Worm (Caenorhabditis elegans) whole organism, young adult: ENCODE results near the gene npp-15.
A peak's percentile ranks its signal among the peaks of the same experiment; 100 is the strongest.

Experiments
- C06A6.2 ChIP-seq: fragments of 200-800 bp; sonication (Bioruptor generic); conservative IDR thresholded peaks from 2 replicates; pipeline ENCODE4 v1.3.6; 2022; ENCODE audit warnings: missing genetic modification characterization, missing compliant biosample characterization
- C17E4.6 ChIP-seq: fragments of 200-800 bp; sonication (Bioruptor generic); IDR thresholded peaks from 2 replicates; pipeline ENCODE4 v1.3.6; 2022; ENCODE audit warnings: missing genetic modification reagents, missing genetic modification characterization, missing compliant biosample characterization
- F10E7.11 ChIP-seq: sonication (generic microtip); optimal IDR thresholded peaks from 2 replicates; lab custom pipeline; 2017; ENCODE audit warnings: mild to moderate bottlenecking, missing genetic modification characterization, moderate library complexity, missing compliant biosample characterization
- F23B12.7 ChIP-seq: sonication (generic microtip); optimal IDR thresholded peaks from 2 replicates; lab custom pipeline; 2017; ENCODE audit warnings: missing genetic modification characterization, mild to moderate bottlenecking, missing compliant biosample characterization, antibody characterized with exemption, moderate library complexity; ENCODE audit not compliant: insufficient read depth
- K11D2.4 ChIP-seq: fragments of 200-800 bp; sonication (Bioruptor generic); IDR thresholded peaks from 2 replicates; pipeline ENCODE4 v1.3.6; 2022; ENCODE audit warnings: missing genetic modification reagents, missing genetic modification characterization, missing compliant biosample characterization
- T07F8.4 ChIP-seq: sonication (generic microtip); optimal IDR thresholded peaks from 2 replicates; lab custom pipeline; 2016; ENCODE audit warnings: mild to moderate bottlenecking, missing genetic modification characterization, moderate library complexity, missing compliant biosample characterization
- Y56A3A.18 ChIP-seq: fragments of 200-800 bp; sonication (Bioruptor generic); IDR thresholded peaks from 2 replicates; pipeline ENCODE4 v1.3.6; 2022; ENCODE audit warnings: missing genetic modification reagents, missing genetic modification characterization, missing compliant biosample characterization
- Y79H2A.3 ChIP-seq: fragments of 200-800 bp; sonication (Bioruptor generic); conservative IDR thresholded peaks from 2 replicates; pipeline ENCODE4 v1.3.6; 2022; ENCODE audit warnings: missing genetic modification reagents, missing genetic modification characterization, missing compliant biosample characterization
- Y95B8A.8 ChIP-seq: fragments of 200-800 bp; sonication (Bioruptor generic); IDR thresholded peaks from 2 replicates; pipeline ENCODE4 v1.3.6; 2022; ENCODE audit warnings: missing genetic modification reagents, missing genetic modification characterization, missing compliant biosample characterization
- aptf-3 ChIP-seq: fragments of 200-800 bp; sonication (Bioruptor generic); IDR thresholded peaks from 2 replicates; pipeline ENCODE4 v1.3.6; 2022; ENCODE audit warnings: missing genetic modification characterization, missing compliant biosample characterization
- attf-6 ChIP-seq: fragments of 200-800 bp; sonication (Bioruptor generic); IDR thresholded peaks from 2 replicates; pipeline ENCODE4 v1.3.6; 2022; ENCODE audit warnings: missing genetic modification reagents, missing genetic modification characterization, missing compliant biosample characterization
- bed-1 ChIP-seq: fragments of 200-800 bp; sonication (Bioruptor generic); IDR thresholded peaks from 2 replicates; pipeline ENCODE4 v1.3.6; 2022; ENCODE audit warnings: missing genetic modification reagents, missing genetic modification characterization, missing compliant biosample characterization
- bed-2 ChIP-seq: fragments of 200-800 bp; sonication (Bioruptor generic); IDR thresholded peaks from 2 replicates; pipeline ENCODE4 v1.3.6; 2022; ENCODE audit warnings: missing genetic modification reagents, missing genetic modification characterization, missing compliant biosample characterization
- cebp-2 ChIP-seq: fragments of 200-800 bp; sonication (Bioruptor generic); IDR thresholded peaks from 2 replicates; pipeline ENCODE4 v1.3.6; 2022; ENCODE audit warnings: missing genetic modification characterization, missing compliant biosample characterization
- ceh-40 ChIP-seq: fragments of 200-800 bp; sonication (Bioruptor generic); IDR thresholded peaks from 2 replicates; pipeline ENCODE4 v1.3.6; 2022; ENCODE audit warnings: missing genetic modification characterization, missing compliant biosample characterization
- ceh-79 ChIP-seq: sonication (generic microtip); optimal IDR thresholded peaks from 2 replicates; lab custom pipeline; 2017; ENCODE audit warnings: mild to moderate bottlenecking, missing genetic modification characterization, missing compliant biosample characterization
- dox-1 ChIP-seq: fragments of 200-800 bp; sonication (Bioruptor generic); IDR thresholded peaks from 2 replicates; pipeline ENCODE4 v1.3.6; 2022; ENCODE audit warnings: missing genetic modification reagents, missing genetic modification characterization, missing compliant biosample characterization
- efl-1 ChIP-seq: fragments of 150-350 bp; optimal IDR thresholded peaks from 2 replicates; lab custom pipeline; 2014; ENCODE audit warnings: missing biosample characterization, missing genetic modification reagents, missing genetic modification characterization
- egrh-3 ChIP-seq: fragments of 200-800 bp; sonication (Bioruptor generic); IDR thresholded peaks from 2 replicates; pipeline ENCODE4 v1.3.6; 2022; ENCODE audit warnings: missing genetic modification reagents, missing genetic modification characterization, missing compliant biosample characterization
- ekl-4 ChIP-seq: fragments of 200-800 bp; sonication (Bioruptor generic); IDR thresholded peaks from 2 replicates; pipeline ENCODE4 v1.3.6; 2022; ENCODE audit warnings: missing genetic modification reagents, missing genetic modification characterization, missing compliant biosample characterization
- fkh-3 ChIP-seq: sonication (generic microtip); optimal IDR thresholded peaks from 2 replicates; lab custom pipeline; 2016; ENCODE audit warnings: mild to moderate bottlenecking, missing genetic modification characterization, missing compliant biosample characterization
- gei-17 ChIP-seq: fragments of 200-800 bp; sonication (Bioruptor generic); optimal IDR thresholded peaks from 2 replicates; lab custom pipeline; 2018; ENCODE audit warnings: mild to moderate bottlenecking, missing genetic modification characterization, missing compliant biosample characterization
- him-1 ChIP-seq: sonication (generic microtip); optimal IDR thresholded peaks from 2 replicates; lab custom pipeline; 2016; ENCODE audit warnings: missing genotype, missing genetic modification reagents, missing genetic modification characterization, missing compliant biosample characterization
- hlh-12 ChIP-seq: sonication (generic microtip); optimal IDR thresholded peaks from 2 replicates; lab custom pipeline; 2016; ENCODE audit warnings: missing genetic modification characterization, missing compliant biosample characterization
- hmg-1.2 ChIP-seq: fragments of 200-800 bp; sonication (Bioruptor generic); IDR thresholded peaks from 2 replicates; pipeline ENCODE4 v1.3.6; 2022; ENCODE audit warnings: missing genetic modification reagents, missing genetic modification characterization, missing compliant biosample characterization
- hrde-1 ChIP-seq: sonication (generic microtip); optimal IDR thresholded peaks from 2 replicates; lab custom pipeline; 2016; ENCODE audit warnings: missing genetic modification characterization, mild to moderate bottlenecking, missing compliant biosample characterization, moderate library complexity, missing genotype, missing genetic modification reagents, borderline replicate concordance
- let-607 ChIP-seq, 2 experiments: fragments of 200-800 bp in 1 of 2; sonication (Bioruptor generic) in 1 of 2; sonication (generic microtip) in 1 of 2; optimal IDR thresholded peaks; 2 replicates each; lab custom pipeline; 2016 to 2018; ENCODE audit warnings: mild to moderate bottlenecking in 2 of 2, missing compliant biosample characterization in 2 of 2, missing genetic modification characterization in 2 of 2, moderate library complexity in 2 of 2, missing genotype in 1 of 2
- lin-26 ChIP-seq: fragments of 200-800 bp; sonication (Bioruptor generic); IDR thresholded peaks from 2 replicates; pipeline ENCODE4 v1.3.6; 2022; ENCODE audit warnings: missing genetic modification reagents, missing genetic modification characterization, missing compliant biosample characterization
- lin-35 ChIP-seq, 3 experiments: fragments of 150-350 bp in 2 of 3; sonication (generic microtip) in 1 of 3; optimal IDR thresholded peaks; 2 replicates each; lab custom pipeline; 2014 to 2018; ENCODE audit warnings: missing biosample characterization in 3 of 3, missing genetic modification characterization in 3 of 3, missing genetic modification reagents in 3 of 3
- lin-40 ChIP-seq: sonication (generic microtip); optimal IDR thresholded peaks from 2 replicates; lab custom pipeline; 2016; ENCODE audit warnings: missing genetic modification characterization, mild to moderate bottlenecking, missing compliant biosample characterization, missing genotype, missing genetic modification reagents
- lir-1 ChIP-seq: fragments of 200-800 bp; sonication (Bioruptor generic); conservative IDR thresholded peaks from 2 replicates; pipeline ENCODE4 v1.3.6; 2022; ENCODE audit warnings: missing genetic modification reagents, missing genetic modification characterization, missing compliant biosample characterization
- madf-10 ChIP-seq: sonication (generic microtip); optimal IDR thresholded peaks from 2 replicates; lab custom pipeline; 2016; ENCODE audit warnings: mild to moderate bottlenecking, missing genetic modification characterization, missing compliant biosample characterization
- madf-3 ChIP-seq: fragments of 200-800 bp; sonication (Bioruptor generic); IDR thresholded peaks from 2 replicates; pipeline ENCODE4 v1.3.6; 2022; ENCODE audit warnings: missing genetic modification reagents, missing genetic modification characterization, missing compliant biosample characterization
- madf-6 ChIP-seq: fragments of 200-800 bp; sonication (Bioruptor generic); IDR thresholded peaks from 2 replicates; pipeline ENCODE4 v1.3.6; 2022; ENCODE audit warnings: missing genetic modification reagents, missing genetic modification characterization, missing compliant biosample characterization
- mcd-1 ChIP-seq: fragments of 200-800 bp; sonication (Bioruptor generic); IDR thresholded peaks from 2 replicates; pipeline ENCODE4 v1.3.6; 2022; ENCODE audit warnings: missing genetic modification reagents, missing genetic modification characterization, missing compliant biosample characterization
- nfya-1 ChIP-seq: sonication (generic microtip); optimal IDR thresholded peaks from 2 replicates; lab custom pipeline; 2017; ENCODE audit warnings: antibody characterized with exemption, missing compliant biosample characterization, missing genetic modification characterization, borderline replicate concordance; ENCODE audit not compliant: insufficient read depth
- nfya-2 ChIP-seq: fragments of 200-800 bp; sonication (Bioruptor generic); IDR thresholded peaks from 2 replicates; pipeline ENCODE4 v1.3.6; 2022; ENCODE audit warnings: missing genetic modification reagents, missing genetic modification characterization, missing compliant biosample characterization
- nhr-120 ChIP-seq: fragments of 200-800 bp; sonication (Bioruptor generic); IDR thresholded peaks from 2 replicates; pipeline ENCODE4 v1.3.6; 2022; ENCODE audit warnings: missing genetic modification characterization, missing compliant biosample characterization
- pha-4 ChIP-seq: fragments of 150-350 bp; sonication (generic microtip); optimal IDR thresholded peaks from 2 replicates; lab custom pipeline; 2014; ENCODE audit warnings: missing biosample characterization, missing genetic modification reagents, missing genetic modification characterization
- repo-1 ChIP-seq: sonication (generic microtip); optimal IDR thresholded peaks from 2 replicates; lab custom pipeline; 2017; ENCODE audit warnings: mild to moderate bottlenecking, missing genetic modification characterization, missing compliant biosample characterization
- rpc-1 ChIP-seq, 2 experiments: fragments of 150-350 bp in 1 of 2; sonication (generic microtip) in 1 of 2; optimal IDR thresholded peaks; 2 replicates each; lab custom pipeline; 2014 to 2018; ENCODE audit warnings: missing biosample characterization in 1 of 2, missing genetic modification characterization in 1 of 2, missing genetic modification reagents in 1 of 2, missing genotype in 1 of 2
- snpc-3.4 ChIP-seq: sonication (generic microtip); optimal IDR thresholded peaks from 2 replicates; lab custom pipeline; 2017; ENCODE audit warnings: missing genetic modification characterization, mild to moderate bottlenecking, missing compliant biosample characterization, antibody characterized with exemption, moderate library complexity, missing genotype, missing genetic modification reagents
- tbp1 ChIP-seq: fragments of 200-800 bp; sonication (Bioruptor generic); optimal IDR thresholded peaks from 2 replicates; lab custom pipeline; 2018; ENCODE audit warnings: mild to moderate bottlenecking, missing genetic modification characterization, missing compliant biosample characterization
- tlf-1 ChIP-seq: fragments of 200-800 bp; sonication (Bioruptor generic); optimal IDR thresholded peaks from 2 replicates; lab custom pipeline; 2018; ENCODE audit warnings: mild to moderate bottlenecking, missing genetic modification characterization, missing compliant biosample characterization
- unc-130 ChIP-seq: sonication (generic microtip); optimal IDR thresholded peaks from 2 replicates; lab custom pipeline; 2016; ENCODE audit warnings: missing genetic modification reagents, missing genetic modification characterization, missing compliant biosample characterization
- unc-62 ChIP-seq: fragments of 150-350 bp; optimal IDR thresholded peaks from 2 replicates; lab custom pipeline; 2014; ENCODE audit warnings: missing biosample characterization, missing genetic modification reagents, missing genetic modification characterization
- zim-3 ChIP-seq: sonication (generic microtip); optimal IDR thresholded peaks from 2 replicates; lab custom pipeline; 2017; ENCODE audit warnings: mild to moderate bottlenecking, missing genetic modification characterization, moderate library complexity, missing compliant biosample characterization
- ztf-3 ChIP-seq: fragments of 200-800 bp; sonication (Bioruptor generic); optimal IDR thresholded peaks from 2 replicates; lab custom pipeline; 2018; ENCODE audit warnings: mild to moderate bottlenecking, missing genetic modification characterization, missing compliant biosample characterization

npp-15 gene

DNA sequence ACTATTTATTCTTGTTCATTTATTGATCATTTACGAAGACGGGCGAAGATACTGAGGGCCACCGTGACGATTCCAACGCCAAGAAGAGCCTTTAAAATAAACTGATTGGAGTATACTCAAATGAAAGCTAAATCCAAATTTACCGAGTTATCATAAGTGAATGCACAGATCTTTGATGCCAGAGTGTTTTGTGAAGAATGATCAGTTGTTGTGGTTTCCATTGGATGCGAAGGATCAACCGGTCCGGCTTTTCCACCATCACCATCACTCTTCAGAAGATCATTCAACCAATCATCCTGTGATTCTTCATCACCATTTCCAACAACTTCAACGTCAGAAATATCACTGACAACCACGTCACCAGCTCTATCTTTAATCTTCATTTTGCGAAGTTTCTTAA, 48.4 kb downstream of the npp-15 start:
- TF ChIP-seq bed-2 (GFP tag; lab: Robert Waterston, UW), result no peak
- TF ChIP-seq let-607 (tag; optimal IDR thresholded peaks at IDR 0.05; lab: Kevin White, UChicago), result no peak
- TF ChIP-seq tlf-1 (GFP tag; lab: Kevin White, UChicago), result peak; percentile 27
- TF ChIP-seq snpc-3.4 (tag; lab: Kevin White, UChicago), result peak; percentile 10
- no peak for TF ChIP-seq tbp1 (GFP tag; lab: Kevin White, UChicago)
- no peak for TF ChIP-seq him-1 (tag; lab: Kevin White, UChicago)
- TF ChIP-seq lir-1 (GFP tag; lab: Robert Waterston, UW), result no peak
- TF ChIP-seq rpc-1 (optimal IDR thresholded peaks at IDR 0.05; lab: Kevin White, UChicago), result no peak
- no peak for TF ChIP-seq rpc-1 (tag; optimal IDR thresholded peaks at IDR 0.05; lab: Kevin White, UChicago)
- TF ChIP-seq aptf-3, result no peak
- no peak for TF ChIP-seq mcd-1
- no peak for TF ChIP-seq dox-1 (GFP tag; lab: Robert Waterston, UW)
- TF ChIP-seq hmg-1.2 (GFP tag; lab: Robert Waterston, UW), result peak; percentile 12; the same call in 1 of the 2 replicates
- no peak for TF ChIP-seq unc-62 (GFP tag; lab: Kevin White, UChicago)
- TF ChIP-seq lin-26 (GFP tag; lab: Robert Waterston, UW), result 0 out of 2 replicates have a peak, but pooled peaks have one; percentile 36
- TF ChIP-seq madf-6 (GFP tag; lab: Robert Waterston, UW), result peak; percentile 56; the same call in 1 of the 2 replicates
- TF ChIP-seq pha-4 (tag; lab: Kevin White, UChicago), result no peak
- TF ChIP-seq ztf-3 (GFP tag; lab: Kevin White, UChicago), result peak; percentile 2
- TF ChIP-seq hlh-12 (tag; lab: Kevin White, UChicago), result no peak
- peak; percentile 36; the same call in 1 of the 2 replicates for TF ChIP-seq ekl-4
- TF ChIP-seq nhr-120 (GFP tag; lab: Robert Waterston, UW), result 0 out of 2 replicates have a peak, but pooled peaks have one; percentile 44
- TF ChIP-seq nfya-1 (tag; lab: Kevin White, UChicago), result no peak
- no peak for TF ChIP-seq fkh-3 (tag; lab: Kevin White, UChicago)
- no peak for TF ChIP-seq gei-17 (GFP tag; lab: Kevin White, UChicago)
- TF ChIP-seq efl-1 (GFP tag; lab: Kevin White, UChicago), result no peak
- peak; percentile 90 for TF ChIP-seq hrde-1 (tag; lab: Kevin White, UChicago)
- TF ChIP-seq nfya-2 (GFP tag; lab: Robert Waterston, UW), result no peak
- TF ChIP-seq cebp-2 (GFP tag; lab: Robert Waterston, UW), result no peak
- TF ChIP-seq C06A6.2 (GFP tag; lab: Robert Waterston, UW), result no peak
- TF ChIP-seq T07F8.4, result no peak
- no peak for TF ChIP-seq F23B12.7 (tag; lab: Kevin White, UChicago)
- TF ChIP-seq lin-35 (GFP tag; optimal IDR thresholded peaks at IDR 0.05; lab: Kevin White, UChicago), result no peak
- 0 out of 2 replicates have a peak, but pooled peaks have one; percentile 9 for TF ChIP-seq attf-6 (GFP tag; lab: Robert Waterston, UW)
- peak; percentile 6 for TF ChIP-seq unc-130 (GFP tag; lab: Kevin White, UChicago)
- TF ChIP-seq madf-10 (tag; lab: Kevin White, UChicago), result peak; percentile 7
- no peak for TF ChIP-seq ceh-40
- 0 out of 2 replicates have a peak, but pooled peaks have one; percentile 4 for TF ChIP-seq madf-3
- 0 out of 2 replicates have a peak, but pooled peaks have one; percentile 20 for TF ChIP-seq Y79H2A.3
- TF ChIP-seq egrh-3, result no peak
- TF ChIP-seq repo-1 (tag; lab: Kevin White, UChicago), result peak; percentile 87
- TF ChIP-seq C17E4.6 (GFP tag; lab: Robert Waterston, UW), result 0 out of 2 replicates have a peak, but pooled peaks have one; percentile 32
- no peak for TF ChIP-seq lin-40 (tag; lab: Kevin White, UChicago)
- TF ChIP-seq Y56A3A.18 (GFP tag; lab: Robert Waterston, UW), result peak; percentile 29; the same call in 1 of the 2 replicates
- peak; percentile 18 for TF ChIP-seq ceh-79 (tag; lab: Kevin White, UChicago)
- TF ChIP-seq K11D2.4 (GFP tag; lab: Robert Waterston, UW), result 0 out of 2 replicates have a peak, but pooled peaks have one; percentile 52
- TF ChIP-seq bed-1 (GFP tag; lab: Robert Waterston, UW), result no peak
- TF ChIP-seq Y95B8A.8 (GFP tag; lab: Robert Waterston, UW), result peak; percentile 63; the same call in 1 of the 2 replicates
- TF ChIP-seq zim-3 (tag; lab: Kevin White, UChicago), result peak; percentile 20
- no peak for TF ChIP-seq F10E7.11 (tag; lab: Kevin White, UChicago)
